Fruit fly (Drosophila melanogaster): ENCODE data around the gene CG11986.

Gene CG11986

dm6 chr3R:9030750-9031128 is 15.5 kb downstream of the CG11986 start:
- TF ChIP-seq net (GFP tag; optimal IDR thresholded peaks at IDR 0.05) (no peak), Blimp-1 (GFP tag; optimal IDR thresholded peaks at IDR 0.05) (no peak), CG11294 (GFP tag; IDR thresholded peaks at IDR 0.05) (no peak), Hr4 (GFP tag; optimal IDR thresholded peaks at IDR 0.05) (peak; percentile 17), Eip93F (GFP tag; optimal IDR thresholded peaks at IDR 0.05) (no peak), Gug (GFP tag; IDR thresholded peaks at IDR 0.05) (no peak), vri (GFP tag; optimal IDR thresholded peaks at IDR 0.05) (no peak), Sox102F (GFP tag; optimal IDR thresholded peaks at IDR 0.05) (no peak)

dm6 chr3R:9031797-9032418 is 16.7 kb downstream of the CG11986 start:
- TF ChIP-seq esn (GFP tag; optimal IDR thresholded peaks at IDR 0.05), result peak; percentile 98
- peak; percentile 99 for TF ChIP-seq Ets96B (tag; optimal IDR thresholded peaks at IDR 0.05)
- TF ChIP-seq pdm3 (GFP tag; optimal IDR thresholded peaks at IDR 0.05), result peak; percentile 99
- peak; percentile 97 for TF ChIP-seq CG11294 (GFP tag; IDR thresholded peaks at IDR 0.05)
- TF ChIP-seq CG32006 (GFP tag; optimal IDR thresholded peaks at IDR 0.05), result peak; percentile 100
- peak; percentile 97 for TF ChIP-seq lz (GFP tag; optimal IDR thresholded peaks at IDR 0.05)
- TF ChIP-seq Eip93F (GFP tag; optimal IDR thresholded peaks at IDR 0.05), result peak; percentile 94
- TF ChIP-seq achi (GFP tag; optimal IDR thresholded peaks at IDR 0.05), result peak; percentile 98
- TF ChIP-seq CG9139 (GFP tag; optimal IDR thresholded peaks at IDR 0.05), result peak; percentile 97
- TF ChIP-seq Sox14 (GFP tag; optimal IDR thresholded peaks at IDR 0.05), result peak; percentile 99
- TF ChIP-seq acj6 (GFP tag; optimal IDR thresholded peaks at IDR 0.05), result peak; percentile 98
- TF ChIP-seq Met (GFP tag; optimal IDR thresholded peaks at IDR 0.05), result peak; percentile 98
- TF ChIP-seq CG8632 (GFP tag; optimal IDR thresholded peaks at IDR 0.05), result peak; percentile 98
- TF ChIP-seq CG15336 (GFP tag; IDR thresholded peaks at IDR 0.05), result peak; percentile 99
- TF ChIP-seq CG3032 (tag; optimal IDR thresholded peaks at IDR 0.05), result peak; percentile 98
- peak; percentile 99 for TF ChIP-seq CG10631 (GFP tag; optimal IDR thresholded peaks at IDR 0.05)
- peak; percentile 94 for TF ChIP-seq Ets21C (GFP tag; optimal IDR thresholded peaks at IDR 0.05)
- TF ChIP-seq dsx (GFP tag; optimal IDR thresholded peaks at IDR 0.05; ENCODE audit: poor library complexity, severe bottlenecking), result peak; percentile 97
- TF ChIP-seq fd59A (GFP tag; optimal IDR thresholded peaks at IDR 0.05), result peak; percentile 98
- peak; percentile 98 for TF ChIP-seq CG1621 (tag; optimal IDR thresholded peaks at IDR 0.05)
- peak; percentile 98 for TF ChIP-seq CG6808 (GFP tag; optimal IDR thresholded peaks at IDR 0.05)
- peak; percentile 99 for TF ChIP-seq eg (GFP tag; IDR thresholded peaks at IDR 0.05)
- peak; percentile 99 for TF ChIP-seq CG3919 (GFP tag; optimal IDR thresholded peaks at IDR 0.05)
- peak; percentile 98 for TF ChIP-seq Gug (GFP tag; IDR thresholded peaks at IDR 0.05)
- peak; percentile 96 for TF ChIP-seq Smox (GFP tag; optimal IDR thresholded peaks at IDR 0.05)
- peak; percentile 95 for TF ChIP-seq CG8319 (GFP tag; optimal IDR thresholded peaks at IDR 0.05)
- TF ChIP-seq CG10669 (GFP tag; optimal IDR thresholded peaks at IDR 0.05), result peak; percentile 99
- peak; percentile 93 for TF ChIP-seq Hr38 (GFP tag; optimal IDR thresholded peaks at IDR 0.05)
- TF ChIP-seq Eip78C (GFP tag), result peak; percentile 100
- peak; percentile 100 for TF ChIP-seq CG8119 (GFP tag; IDR thresholded peaks at IDR 0.05)
- TF ChIP-seq salr (GFP tag; optimal IDR thresholded peaks at IDR 0.05), result peak; percentile 97 to 99
- TF ChIP-seq dac (GFP tag; optimal IDR thresholded peaks at IDR 0.05), result peak; percentile 99
- TF ChIP-seq Eip75B (GFP tag; optimal IDR thresholded peaks at IDR 0.05), result peak; percentile 99
- TF ChIP-seq CG31627 (GFP tag; optimal IDR thresholded peaks at IDR 0.05), result peak; percentile 97
- TF ChIP-seq spab (GFP tag; optimal IDR thresholded peaks at IDR 0.05), result peak; percentile 99
- peak; percentile 97 for TF ChIP-seq CG34406 (GFP tag; optimal IDR thresholded peaks at IDR 0.05)
- peak; percentile 99 for TF ChIP-seq OdsH (GFP tag; optimal IDR thresholded peaks at IDR 0.05)
- TF ChIP-seq CG6854 (GFP tag; optimal IDR thresholded peaks at IDR 0.05), result peak; percentile 97
- peak; percentile 99 for TF ChIP-seq svp (GFP tag)
- TF ChIP-seq Blimp-1 (GFP tag; optimal IDR thresholded peaks at IDR 0.05), result peak; percentile 78
- peak; percentile 98 for TF ChIP-seq cyc (GFP tag; optimal IDR thresholded peaks at IDR 0.05)
- TF ChIP-seq CG11762 (GFP tag; optimal IDR thresholded peaks at IDR 0.05; ENCODE audit: insufficient read depth), result peak; percentile 98
- no peak for TF ChIP-seq fkh (GFP tag; optimal IDR thresholded peaks at IDR 0.05)
- TF ChIP-seq Sox15 (GFP tag; optimal IDR thresholded peaks at IDR 0.05), result peak; percentile 94
- TF ChIP-seq CG11902 (GFP tag; optimal IDR thresholded peaks at IDR 0.05), result peak; percentile 96
- peak; percentile 99 for TF ChIP-seq Hr4 (GFP tag; optimal IDR thresholded peaks at IDR 0.05)

Data from whole organism, prepupa.